Worm (Caenorhabditis elegans): ENCODE data around the gene nspg-7.1.

DNA sequence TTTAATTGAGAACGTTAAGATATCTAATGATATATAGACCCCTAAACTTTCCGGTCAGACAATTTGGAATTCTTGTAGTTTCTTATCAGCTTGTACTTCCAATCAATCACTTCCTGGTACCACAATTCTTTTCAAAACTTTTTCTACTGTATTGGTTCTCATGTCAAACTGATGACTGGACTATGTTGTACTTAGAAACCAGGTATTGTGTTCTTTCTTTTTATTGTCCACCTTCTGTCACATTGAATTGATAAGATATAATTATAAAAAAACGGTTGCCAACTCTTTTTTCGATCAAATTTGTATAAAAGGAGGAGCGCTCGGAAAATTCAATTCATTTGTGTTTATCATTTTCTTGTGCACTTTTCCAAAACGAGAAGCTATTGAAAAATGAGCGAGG lies 47.6 kb upstream of the nspg-7.1 start, which contains the start of gene C10C5.4:
- no peak for TF ChIP-seq nhr-237 (tag; optimal IDR thresholded peaks at IDR 0.05)
- no peak for TF ChIP-seq sem-2 (GFP tag; optimal IDR thresholded peaks at IDR 0.05)
- TF ChIP-seq mep-1 (tag; optimal IDR thresholded peaks at IDR 0.05), result no peak
- no peak for TF ChIP-seq unc-62 (GFP tag; optimal IDR thresholded peaks at IDR 0.05)
- TF ChIP-seq drap-1 (GFP tag; optimal IDR thresholded peaks at IDR 0.05), result no peak
- TF ChIP-seq ztf-11 (tag; optimal IDR thresholded peaks at IDR 0.05), result no peak
- no peak for TF ChIP-seq pha-4 (tag; optimal IDR thresholded peaks at IDR 0.05)
- TF ChIP-seq nhr-28 (tag; optimal IDR thresholded peaks at IDR 0.05), result no peak
- TF ChIP-seq nhr-76 (tag; optimal IDR thresholded peaks at IDR 0.05), result no peak
- no peak for TF ChIP-seq nhr-12 (tag; optimal IDR thresholded peaks at IDR 0.05)
- TF ChIP-seq unc-39 (tag; optimal IDR thresholded peaks at IDR 0.05), result no peak
- no peak for TF ChIP-seq blmp-1 (tag; optimal IDR thresholded peaks at IDR 0.05)
- no peak for TF ChIP-seq sptf-1 (tag; optimal IDR thresholded peaks at IDR 0.05)
